Worm (Caenorhabditis elegans) whole organism, late embryonic: ENCODE results near the gene nhr-58.

Experiments used
- C08G9.2 ChIP-seq: sonication (generic microtip); optimal IDR thresholded peaks from 2 replicates; lab custom pipeline; 2016; ENCODE audit warnings: mild to moderate bottlenecking, missing genetic modification characterization, moderate library complexity, missing compliant biosample characterization
- C38D4.7 ChIP-seq: fragments of 200-800 bp; sonication (Bioruptor generic); optimal IDR thresholded peaks from 2 replicates; lab custom pipeline; 2018; ENCODE audit warnings: mild to moderate bottlenecking, missing genetic modification characterization, moderate library complexity, missing compliant biosample characterization
- F13H6.1 ChIP-seq: sonication (generic microtip); optimal IDR thresholded peaks from 2 replicates; lab custom pipeline; 2016; ENCODE audit warnings: missing genetic modification characterization, missing compliant biosample characterization
- K09A11.1 ChIP-seq: sonication (generic microtip); optimal IDR thresholded peaks from 2 replicates; lab custom pipeline; 2017; ENCODE audit warnings: antibody characterized with exemption, mild to moderate bottlenecking, missing genetic modification characterization, missing compliant biosample characterization; ENCODE audit not compliant: insufficient read depth
- Y22D7AL.16 ChIP-seq: sonication (generic microtip); optimal IDR thresholded peaks from 2 replicates; lab custom pipeline; 2016; ENCODE audit warnings: missing genetic modification characterization, missing compliant biosample characterization
- ahr-1 ChIP-seq: sonication (generic microtip); optimal IDR thresholded peaks from 2 replicates; lab custom pipeline; 2016; ENCODE audit warnings: missing genetic modification characterization, missing compliant biosample characterization
- ceh-14 ChIP-seq: sonication (generic microtip); optimal IDR thresholded peaks from 2 replicates; lab custom pipeline; 2016; ENCODE audit warnings: missing genotype, missing genetic modification characterization, missing compliant biosample characterization
- ceh-19 ChIP-seq: fragments of 200-800 bp; sonication (Bioruptor generic); optimal IDR thresholded peaks from 2 replicates; lab custom pipeline; 2018; ENCODE audit warnings: mild to moderate bottlenecking, missing genetic modification characterization, missing compliant biosample characterization
- ceh-2 ChIP-seq: sonication (generic microtip); optimal IDR thresholded peaks from 2 replicates; lab custom pipeline; 2016; ENCODE audit warnings: missing genotype, missing genetic modification characterization, missing compliant biosample characterization
- ceh-22 ChIP-seq: sonication (generic microtip); optimal IDR thresholded peaks from 2 replicates; lab custom pipeline; 2017; ENCODE audit warnings: missing biosample characterization, missing genetic modification characterization
- ceh-24 ChIP-seq: sonication (generic microtip); optimal IDR thresholded peaks from 2 replicates; lab custom pipeline; 2016; ENCODE audit warnings: mild to moderate bottlenecking, missing genetic modification characterization, missing compliant biosample characterization
- ceh-30 ChIP-seq: fragments of 150-350 bp; optimal IDR thresholded peaks from 2 replicates; lab custom pipeline; 2014; ENCODE audit warnings: missing biosample characterization, missing genetic modification characterization
- ceh-34 ChIP-seq: sonication (generic microtip); optimal IDR thresholded peaks from 2 replicates; lab custom pipeline; 2016; ENCODE audit warnings: mild to moderate bottlenecking, missing genetic modification characterization, missing compliant biosample characterization
- ceh-48 ChIP-seq: sonication (generic microtip); optimal IDR thresholded peaks from 2 replicates; lab custom pipeline; 2016; ENCODE audit warnings: missing genetic modification characterization, inconsistent platforms, missing compliant biosample characterization
- ceh-9 ChIP-seq: sonication (generic microtip); optimal IDR thresholded peaks from 2 replicates; lab custom pipeline; 2016; ENCODE audit warnings: mild to moderate bottlenecking, missing genetic modification characterization, inconsistent platforms, missing compliant biosample characterization
- dmd-4 ChIP-seq: sonication (generic microtip); optimal IDR thresholded peaks from 2 replicates; lab custom pipeline; 2016; ENCODE audit warnings: borderline replicate concordance, missing genetic modification characterization, missing compliant biosample characterization
- dve-1 ChIP-seq: sonication (generic microtip); optimal IDR thresholded peaks from 2 replicates; lab custom pipeline; 2017; ENCODE audit warnings: antibody characterized with exemption, mild to moderate bottlenecking, missing genetic modification characterization, missing compliant biosample characterization
- elt-2 ChIP-seq: sonication (generic microtip); optimal IDR thresholded peaks from 2 replicates; lab custom pipeline; 2016; ENCODE audit warnings: missing genetic modification reagents, missing genetic modification characterization, missing compliant biosample characterization
- ets-4 ChIP-seq: sonication (generic microtip); optimal IDR thresholded peaks from 2 replicates; lab custom pipeline; 2016; ENCODE audit warnings: missing genetic modification characterization, missing compliant biosample characterization
- eyg-1 ChIP-seq: sonication (generic microtip); optimal IDR thresholded peaks from 2 replicates; lab custom pipeline; 2016; ENCODE audit warnings: missing genotype, missing genetic modification characterization, missing compliant biosample characterization
- fkh-10 ChIP-seq: fragments of 150-350 bp; optimal IDR thresholded peaks from 2 replicates; lab custom pipeline; 2014; ENCODE audit warnings: missing biosample characterization, missing genetic modification reagents, missing genetic modification characterization
- gmeb-2 ChIP-seq: sonication (generic microtip); optimal IDR thresholded peaks from 2 replicates; lab custom pipeline; 2016; ENCODE audit warnings: missing genetic modification characterization, inconsistent platforms, missing compliant biosample characterization
- hlh-15 ChIP-seq: sonication (generic microtip); optimal IDR thresholded peaks from 2 replicates; lab custom pipeline; 2016; ENCODE audit warnings: missing genetic modification characterization, missing compliant biosample characterization
- lin-11 ChIP-seq: fragments of 200-800 bp; sonication (Bioruptor generic); optimal IDR thresholded peaks from 2 replicates; lab custom pipeline; 2018; ENCODE audit warnings: mild to moderate bottlenecking, missing genetic modification characterization, missing compliant biosample characterization
- mec-3 ChIP-seq: sonication (generic microtip); optimal IDR thresholded peaks from 2 replicates; lab custom pipeline; 2016; ENCODE audit warnings: borderline replicate concordance, missing genetic modification characterization, missing compliant biosample characterization
- nfya-1 ChIP-seq: sonication (generic microtip); optimal IDR thresholded peaks from 2 replicates; lab custom pipeline; 2017; ENCODE audit warnings: missing genetic modification characterization, mild to moderate bottlenecking, missing compliant biosample characterization, antibody characterized with exemption, moderate library complexity
- nhr-11 ChIP-seq: fragments of 150-350 bp; optimal IDR thresholded peaks from 2 replicates; lab custom pipeline; 2014; ENCODE audit warnings: missing biosample characterization, missing genetic modification characterization
- nhr-232 ChIP-seq: sonication (generic microtip); optimal IDR thresholded peaks from 2 replicates; lab custom pipeline; 2016; ENCODE audit warnings: missing genetic modification characterization, missing compliant biosample characterization
- pag-3 ChIP-seq: sonication (generic microtip); optimal IDR thresholded peaks from 2 replicates; lab custom pipeline; 2016; ENCODE audit warnings: missing compliant biosample characterization, missing genetic modification characterization, borderline replicate concordance
- pat-9 ChIP-seq: fragments of 200-800 bp; sonication (Bioruptor generic); optimal IDR thresholded peaks from 2 replicates; lab custom pipeline; 2018; ENCODE audit warnings: mild to moderate bottlenecking, missing genetic modification characterization, moderate library complexity, missing compliant biosample characterization
- pax-1 ChIP-seq: fragments of 150-350 bp; optimal IDR thresholded peaks from 2 replicates; lab custom pipeline; 2014; ENCODE audit warnings: missing biosample characterization, missing genetic modification characterization
- pros-1 ChIP-seq: fragments of 150-350 bp; optimal IDR thresholded peaks from 2 replicates; lab custom pipeline; 2014; ENCODE audit warnings: missing biosample characterization, missing genetic modification reagents, missing genetic modification characterization
- ref-2 ChIP-seq: sonication (generic microtip); optimal IDR thresholded peaks from 2 replicates; lab custom pipeline; 2016; ENCODE audit warnings: missing genetic modification characterization, missing compliant biosample characterization
- rnt-1 ChIP-seq: sonication (generic microtip); optimal IDR thresholded peaks from 2 replicates; lab custom pipeline; 2016; ENCODE audit warnings: missing genetic modification characterization, missing compliant biosample characterization
- sox-2 ChIP-seq: fragments of 200-800 bp; sonication (Bioruptor generic); IDR thresholded peaks from 2 replicates; pipeline ENCODE4 v1.3.6; 2022; ENCODE audit warnings: missing genetic modification reagents, missing genetic modification characterization, missing compliant biosample characterization
- syd-9 ChIP-seq: sonication (generic microtip); optimal IDR thresholded peaks from 2 replicates; lab custom pipeline; 2016; ENCODE audit warnings: mild to moderate bottlenecking, missing genetic modification characterization, moderate library complexity, missing compliant biosample characterization
- ttx-3 ChIP-seq: sonication (generic microtip); optimal IDR thresholded peaks from 2 replicates; lab custom pipeline; 2016; ENCODE audit warnings: missing genetic modification reagents, missing genetic modification characterization, missing compliant biosample characterization
- unc-3 ChIP-seq, 2 experiments: fragments of 200-800 bp in 1 of 2; sonication (Bioruptor generic) in 1 of 2; sonication (generic microtip) in 1 of 2; conservative IDR thresholded peaks in 1 of 2; optimal IDR thresholded peaks in 1 of 2; 2 replicates each; pipeline versions ENCODE4 v1.3.6 to Lab custom; 2016 to 2022; ENCODE audit warnings: missing compliant biosample characterization in 2 of 2, missing genetic modification characterization in 2 of 2, missing genetic modification reagents in 1 of 2
- unc-42 ChIP-seq: sonication (generic microtip); optimal IDR thresholded peaks from 2 replicates; lab custom pipeline; 2016; ENCODE audit warnings: missing genotype, missing genetic modification characterization, missing compliant biosample characterization
- zip-5 ChIP-seq: sonication (generic microtip); optimal IDR thresholded peaks from 2 replicates; lab custom pipeline; 2016; ENCODE audit warnings: missing genetic modification characterization, missing compliant biosample characterization

Gene nhr-58

ce11 chrV:503728-504127 lies 28.3 kb upstream of the nhr-58 start, which contains the start of gene srlf-35:
Gene srlf-35, plus strand, starts transcription at chrV:504028.
- no peak for TF ChIP-seq ceh-14 (tag; lab: Kevin White, UChicago)
- TF ChIP-seq rnt-1 (tag; lab: Kevin White, UChicago) = no peak
- TF ChIP-seq F13H6.1 = no peak
- no peak for TF ChIP-seq pat-9 (tag; lab: Kevin White, UChicago)
- TF ChIP-seq C08G9.2 = no peak
- TF ChIP-seq elt-2 (tag; lab: Kevin White, UChicago) = no peak
- no peak for TF ChIP-seq ceh-19 (GFP tag; lab: Kevin White, UChicago)
- no peak for TF ChIP-seq sox-2

ce11 chrV:505191-505590 lies 26.9 kb upstream of the nhr-58 start, which contains the start of gene srlf-19:
Gene srlf-19, plus strand, starts transcription at chrV:505491.
- TF ChIP-seq rnt-1 (tag; lab: Kevin White, UChicago) (no peak), pat-9 (tag; lab: Kevin White, UChicago) (no peak), ceh-22 (tag; lab: Kevin White, UChicago) (no peak), ceh-24 (tag; lab: Kevin White, UChicago) (no peak), syd-9 (tag; lab: Kevin White, UChicago) (no peak), lin-11 (no peak), ttx-3 (tag; lab: Kevin White, UChicago) (no peak), K09A11.1 (tag; lab: Kevin White, UChicago) (no peak), C38D4.7 (GFP tag; lab: Kevin White, UChicago) (no peak), pros-1 (tag; lab: Kevin White, UChicago) (no peak), nhr-11 (tag; lab: Kevin White, UChicago) (no peak), nhr-232 (tag; lab: Kevin White, UChicago) (no peak), F13H6.1 (no peak), pag-3 (tag; lab: Kevin White, UChicago) (no peak)

- TF ChIP-seq hlh-15 (tag; lab: Kevin White, UChicago) = no peak
- no peak for TF ChIP-seq ceh-2 (tag; lab: Kevin White, UChicago)
- no peak for TF ChIP-seq ahr-1 (tag; lab: Kevin White, UChicago)
- TF ChIP-seq gmeb-2 (tag; lab: Kevin White, UChicago) = no peak
- TF ChIP-seq ttx-3 (tag; lab: Kevin White, UChicago) = no peak
- TF ChIP-seq nhr-11 (tag; lab: Kevin White, UChicago) = no peak
- TF ChIP-seq syd-9 (tag; lab: Kevin White, UChicago) = no peak
- no peak for TF ChIP-seq dmd-4 (tag; lab: Kevin White, UChicago)
- no peak for TF ChIP-seq ceh-14 (tag; lab: Kevin White, UChicago)
- no peak for TF ChIP-seq mec-3
- TF ChIP-seq K09A11.1 (tag; lab: Kevin White, UChicago) = no peak
- no peak for TF ChIP-seq zip-5 (tag; lab: Kevin White, UChicago)
- TF ChIP-seq fkh-10 (GFP tag; lab: Kevin White, UChicago) = no peak
- TF ChIP-seq ceh-9 (tag; lab: Kevin White, UChicago) = no peak
- no peak for TF ChIP-seq unc-42
- no peak for TF ChIP-seq ceh-19 (GFP tag; lab: Kevin White, UChicago)
- TF ChIP-seq pros-1 (tag; lab: Kevin White, UChicago) = no peak
- no peak for TF ChIP-seq ceh-24 (tag; lab: Kevin White, UChicago)
- TF ChIP-seq pax-1 (tag; lab: Kevin White, UChicago) = no peak
- TF ChIP-seq F13H6.1 = no peak
- TF ChIP-seq, all 69 proteins: peak for 0
These were observed 19.6 kb upstream of the nhr-58 start, which contains the start of gene srh-37 for ce11 chrV:512420-512819. Gene srh-37, minus strand, starts transcription at chrV:512520.

ce11 chrV:519445-519844 lies 12.6 kb upstream of the nhr-58 start, which contains the start of gene nhr-210:
Gene nhr-210, minus strand, starts transcription at chrV:519545.
- no peak for TF ChIP-seq eyg-1 (tag; lab: Kevin White, UChicago)
- no peak for TF ChIP-seq ceh-30 (tag; lab: Kevin White, UChicago)
- no peak for TF ChIP-seq ceh-34
- TF ChIP-seq zip-5 (tag; lab: Kevin White, UChicago) = no peak
- TF ChIP-seq unc-3 (GFP tag; conservative IDR thresholded peaks at IDR 0.05; lab: Robert Waterston, UW) = no peak
- no peak for TF ChIP-seq unc-3 (tag; optimal IDR thresholded peaks at IDR 0.05; lab: Kevin White, UChicago)
- no peak for TF ChIP-seq fkh-10 (GFP tag; lab: Kevin White, UChicago)
- no peak for TF ChIP-seq hlh-15 (tag; lab: Kevin White, UChicago)
- no peak for TF ChIP-seq ceh-48
- TF ChIP-seq dve-1 = no peak
- TF ChIP-seq ref-2 (tag; lab: Kevin White, UChicago) = no peak
- no peak for TF ChIP-seq nfya-1 (tag; lab: Kevin White, UChicago)
- TF ChIP-seq K09A11.1 (tag; lab: Kevin White, UChicago) = no peak
- TF ChIP-seq ceh-19 (GFP tag; lab: Kevin White, UChicago) = no peak
- TF ChIP-seq ets-4 (tag; lab: Kevin White, UChicago) = no peak
- no peak for TF ChIP-seq Y22D7AL.16 (tag; lab: Kevin White, UChicago)
- TF ChIP-seq, all 69 proteins: peak for 0
